Worm (Caenorhabditis elegans) whole organism, L4/young adult: ENCODE data around the gene vab-9.

Experiments used
- W03F9.2 ChIP-seq: fragments of 150-350 bp; optimal IDR thresholded peaks from 2 replicates; lab custom pipeline; 2014; ENCODE audit warnings: missing biosample characterization, missing genetic modification characterization
- dao-5 ChIP-seq: sonication (generic microtip); optimal IDR thresholded peaks from 2 replicates; lab custom pipeline; 2016; ENCODE audit warnings: missing genotype, missing genetic modification characterization, moderate library complexity, missing compliant biosample characterization
- him-1 ChIP-seq: sonication (generic microtip); optimal IDR thresholded peaks from 2 replicates; lab custom pipeline; 2016; ENCODE audit warnings: missing genotype, missing genetic modification reagents, missing genetic modification characterization, missing compliant biosample characterization

vab-9 gene

ce11 chrII:8637615-8638014 is at the start of gene vab-9:
TSS of gene vab-9 (minus strand) at chrII:8637715.
- no peak for TF ChIP-seq dao-5
- TF ChIP-seq him-1 (tag; lab: Kevin White, UChicago), result no peak
- no peak for TF ChIP-seq W03F9.2 (tag; lab: Kevin White, UChicago)

ce11 chrII:8685623-8686022 is 48.1 kb upstream of the vab-9 start, which contains the start of gene C34C6.9:
TSS of gene C34C6.9 (plus strand) at chrII:8685923.
- TF ChIP-seq him-1 (tag; lab: Kevin White, UChicago) (no peak), dao-5 (no peak), W03F9.2 (tag; lab: Kevin White, UChicago) (no peak)

ce11 chrII:8684824-8685223 is 47.3 kb upstream of the vab-9 start, which contains the start of gene hgap-2:
TSS of gene hgap-2 (minus strand) at chrII:8684924.
- no peak for TF ChIP-seq dao-5
- no peak for TF ChIP-seq W03F9.2 (tag; lab: Kevin White, UChicago)
- TF ChIP-seq him-1 (tag; lab: Kevin White, UChicago), result no peak

- TF ChIP-seq W03F9.2 (tag; lab: Kevin White, UChicago) (peak; percentile 72), him-1 (tag; lab: Kevin White, UChicago) (peak; percentile 2), dao-5 (no peak)
These were observed 46.4 kb upstream of the vab-9 start for ce11 chrII:8683933-8684332.

ce11 chrII:8679799-8680198 is 42.3 kb upstream of the vab-9 start:
- TF ChIP-seq him-1 (tag; lab: Kevin White, UChicago) (no peak), dao-5 (no peak), W03F9.2 (tag; lab: Kevin White, UChicago) (no peak)

- TF ChIP-seq dao-5 (no peak), W03F9.2 (tag; lab: Kevin White, UChicago) (no peak), him-1 (tag; lab: Kevin White, UChicago) (no peak)
These were observed 37.9 kb upstream of the vab-9 start for ce11 chrII:8675369-8675768.

ce11 chrII:8670835-8671234 is 33.3 kb upstream of the vab-9 start:
- TF ChIP-seq him-1 (tag; lab: Kevin White, UChicago) (no peak), dao-5 (no peak), W03F9.2 (tag; lab: Kevin White, UChicago) (no peak)

ce11 chrII:8668871-8669270 is 31.4 kb upstream of the vab-9 start:
- TF ChIP-seq W03F9.2 (tag; lab: Kevin White, UChicago) (no peak), dao-5 (no peak), him-1 (tag; lab: Kevin White, UChicago) (no peak)

- TF ChIP-seq dao-5 (no peak), W03F9.2 (tag; lab: Kevin White, UChicago) (no peak), him-1 (tag; lab: Kevin White, UChicago) (no peak)
These were observed 27.0 kb upstream of the vab-9 start, which contains the start of gene etc-1 for ce11 chrII:8664533-8664932. TSS of gene etc-1 (plus strand) at chrII:8664833.

- TF ChIP-seq W03F9.2 (tag; lab: Kevin White, UChicago), result no peak
- no peak for TF ChIP-seq dao-5
- no peak for TF ChIP-seq him-1 (tag; lab: Kevin White, UChicago)
These were observed 24.0 kb upstream of the vab-9 start, which contains the start of the genes piga-1 and eif-2Bepsilon for ce11 chrII:8661539-8661938. TSS of gene piga-1 (minus strand) at chrII:8661712. TSS of gene eif-2Bepsilon (plus strand) at chrII:8661869.

ce11 chrII:8658835-8659234 is 21.3 kb upstream of the vab-9 start, which contains the start of gene atg-10:
TSS of gene atg-10 (plus strand) at chrII:8659135.
- no peak for TF ChIP-seq W03F9.2 (tag; lab: Kevin White, UChicago)
- no peak for TF ChIP-seq dao-5
- no peak for TF ChIP-seq him-1 (tag; lab: Kevin White, UChicago)

ce11 chrII:8650644-8651159 is 13.2 kb upstream of the vab-9 start, which contains the start of gene pyr-1:
TSS of gene pyr-1 (plus strand) at chrII:8651109.
- TF ChIP-seq dao-5 (no peak), W03F9.2 (tag; lab: Kevin White, UChicago) (no peak), him-1 (tag; lab: Kevin White, UChicago) (no peak)

- no peak for TF ChIP-seq dao-5
- no peak for TF ChIP-seq him-1 (tag; lab: Kevin White, UChicago)
- no peak for TF ChIP-seq W03F9.2 (tag; lab: Kevin White, UChicago)
These were observed 11.3 kb upstream of the vab-9 start for ce11 chrII:8648843-8649242.

ce11 chrII:8646437-8646836 is 8.9 kb upstream of the vab-9 start:
- TF ChIP-seq W03F9.2 (tag; lab: Kevin White, UChicago) (no peak), him-1 (tag; lab: Kevin White, UChicago) (no peak), dao-5 (no peak)
